Worm (Caenorhabditis elegans) whole organism, young adult: ENCODE data around the gene Y51A2A.12.
"Not testable (repeated sequence)": the region's sequence is repeated elsewhere in the genome, so short reads cannot be mapped to it uniquely, and the experiment has no call there.

Source experiments
- F23B12.7 ChIP-seq: sonication (generic microtip); optimal IDR thresholded peaks from 2 replicates; lab custom pipeline; 2017; ENCODE audit warnings: missing genetic modification characterization, mild to moderate bottlenecking, missing compliant biosample characterization, antibody characterized with exemption, moderate library complexity; ENCODE audit not compliant: insufficient read depth
- K11D2.4 ChIP-seq: fragments of 200-800 bp; sonication (Bioruptor generic); IDR thresholded peaks from 2 replicates; pipeline ENCODE4 v1.3.6; 2022; ENCODE audit warnings: missing genetic modification reagents, missing genetic modification characterization, missing compliant biosample characterization
- T07F8.4 ChIP-seq: sonication (generic microtip); optimal IDR thresholded peaks from 2 replicates; lab custom pipeline; 2016; ENCODE audit warnings: mild to moderate bottlenecking, missing genetic modification characterization, moderate library complexity, missing compliant biosample characterization
- Y53F4B.3 ChIP-seq: fragments of 200-800 bp; sonication (Bioruptor generic); IDR thresholded peaks from 2 replicates; pipeline ENCODE4 v1.3.6; 2022; ENCODE audit warnings: missing genetic modification reagents, missing genetic modification characterization, missing compliant biosample characterization
- Y67H2A.10 ChIP-seq: fragments of 200-800 bp; sonication (Bioruptor generic); conservative IDR thresholded peaks from 2 replicates; pipeline ENCODE4 v1.3.6; 2022; ENCODE audit warnings: missing genetic modification reagents, missing genetic modification characterization, missing compliant biosample characterization
- Y95B8A.8 ChIP-seq: fragments of 200-800 bp; sonication (Bioruptor generic); IDR thresholded peaks from 2 replicates; pipeline ENCODE4 v1.3.6; 2022; ENCODE audit warnings: missing genetic modification reagents, missing genetic modification characterization, missing compliant biosample characterization
- atf-7 ChIP-seq: sonication (generic microtip); optimal IDR thresholded peaks from 2 replicates; lab custom pipeline; 2017; ENCODE audit warnings: mild to moderate bottlenecking, missing genetic modification characterization, missing compliant biosample characterization
- cebp-1 ChIP-seq, 2 experiments: fragments of 200-800 bp in 1 of 2; sonication (Bioruptor generic) in 1 of 2; sonication (generic microtip) in 1 of 2; IDR thresholded peaks in 1 of 2; optimal IDR thresholded peaks in 1 of 2; 2 replicates each; pipeline versions ENCODE4 v1.3.6 to Lab custom; 2017 to 2022; ENCODE audit warnings: missing compliant biosample characterization in 2 of 2, missing genetic modification characterization in 2 of 2, mild to moderate bottlenecking in 1 of 2, missing genetic modification reagents in 1 of 2, moderate library complexity in 1 of 2
- ceh-58 ChIP-seq: fragments of 200-800 bp; sonication (Bioruptor generic); IDR thresholded peaks from 2 replicates; pipeline ENCODE4 v1.3.6; 2022; ENCODE audit warnings: missing genetic modification characterization, missing compliant biosample characterization
- ceh-79 ChIP-seq: sonication (generic microtip); optimal IDR thresholded peaks from 2 replicates; lab custom pipeline; 2017; ENCODE audit warnings: mild to moderate bottlenecking, missing genetic modification characterization, missing compliant biosample characterization
- dox-1 ChIP-seq: fragments of 200-800 bp; sonication (Bioruptor generic); IDR thresholded peaks from 2 replicates; pipeline ENCODE4 v1.3.6; 2022; ENCODE audit warnings: missing genetic modification reagents, missing genetic modification characterization, missing compliant biosample characterization
- dpl-1 ChIP-seq: fragments of 150-350 bp; optimal IDR thresholded peaks from 2 replicates; lab custom pipeline; 2014; ENCODE audit warnings: missing biosample characterization, missing genetic modification reagents, missing genetic modification characterization
- efl-1 ChIP-seq: fragments of 150-350 bp; optimal IDR thresholded peaks from 2 replicates; lab custom pipeline; 2014; ENCODE audit warnings: missing biosample characterization, missing genetic modification reagents, missing genetic modification characterization
- egl-44 ChIP-seq: fragments of 200-800 bp; sonication (Bioruptor generic); IDR thresholded peaks from 2 replicates; pipeline ENCODE4 v1.3.6; 2022; ENCODE audit warnings: missing genetic modification reagents, missing genetic modification characterization, missing compliant biosample characterization
- egrh-3 ChIP-seq: fragments of 200-800 bp; sonication (Bioruptor generic); IDR thresholded peaks from 2 replicates; pipeline ENCODE4 v1.3.6; 2022; ENCODE audit warnings: missing genetic modification reagents, missing genetic modification characterization, missing compliant biosample characterization
- ets-4 ChIP-seq: fragments of 200-800 bp; sonication (Bioruptor generic); optimal IDR thresholded peaks from 2 replicates; lab custom pipeline; 2018; ENCODE audit warnings: mild to moderate bottlenecking, missing genetic modification characterization, missing compliant biosample characterization
- him-1 ChIP-seq: sonication (generic microtip); optimal IDR thresholded peaks from 2 replicates; lab custom pipeline; 2016; ENCODE audit warnings: missing genotype, missing genetic modification reagents, missing genetic modification characterization, missing compliant biosample characterization
- hmg-1.2 ChIP-seq: fragments of 200-800 bp; sonication (Bioruptor generic); IDR thresholded peaks from 2 replicates; pipeline ENCODE4 v1.3.6; 2022; ENCODE audit warnings: missing genetic modification reagents, missing genetic modification characterization, missing compliant biosample characterization
- hmg-20 ChIP-seq: fragments of 200-800 bp; sonication (Bioruptor generic); IDR thresholded peaks from 2 replicates; pipeline ENCODE4 v1.3.6; 2022; ENCODE audit warnings: missing genetic modification reagents, missing genetic modification characterization, missing compliant biosample characterization
- hrde-1 ChIP-seq: sonication (generic microtip); optimal IDR thresholded peaks from 2 replicates; lab custom pipeline; 2016; ENCODE audit warnings: missing genetic modification characterization, mild to moderate bottlenecking, missing compliant biosample characterization, moderate library complexity, missing genotype, missing genetic modification reagents, borderline replicate concordance
- lsl-1 ChIP-seq: fragments of 200-800 bp; sonication (Bioruptor generic); optimal IDR thresholded peaks from 2 replicates; lab custom pipeline; 2018; ENCODE audit warnings: mild to moderate bottlenecking, missing genetic modification characterization, moderate library complexity, missing compliant biosample characterization
- mcd-1 ChIP-seq: fragments of 200-800 bp; sonication (Bioruptor generic); IDR thresholded peaks from 2 replicates; pipeline ENCODE4 v1.3.6; 2022; ENCODE audit warnings: missing genetic modification reagents, missing genetic modification characterization, missing compliant biosample characterization
- nhr-27 ChIP-seq: fragments of 200-800 bp; sonication (Bioruptor generic); optimal IDR thresholded peaks from 2 replicates; lab custom pipeline; 2018; ENCODE audit warnings: mild to moderate bottlenecking, missing genetic modification characterization, moderate library complexity, missing compliant biosample characterization
- nhr-80 ChIP-seq: sonication (generic microtip); optimal IDR thresholded peaks from 2 replicates; lab custom pipeline; 2016; ENCODE audit warnings: missing genetic modification characterization, missing compliant biosample characterization
- sea-2 ChIP-seq: fragments of 200-800 bp; sonication (Bioruptor generic); IDR thresholded peaks from 2 replicates; pipeline ENCODE4 v1.3.6; 2022; ENCODE audit warnings: missing genetic modification characterization, missing compliant biosample characterization
- snpc-3.4 ChIP-seq: sonication (generic microtip); optimal IDR thresholded peaks from 2 replicates; lab custom pipeline; 2017; ENCODE audit warnings: missing genetic modification characterization, mild to moderate bottlenecking, missing compliant biosample characterization, antibody characterized with exemption, moderate library complexity, missing genotype, missing genetic modification reagents
- snpc-4 ChIP-seq, 5 experiments: fragments of 150-350 bp in 1 of 5; sonication (generic microtip) in 4 of 5; optimal IDR thresholded peaks; 2 replicates each; lab custom pipeline; 2014 to 2018; ENCODE audit warnings: missing genetic modification characterization in 5 of 5, missing biosample characterization in 3 of 5, antibody characterized with exemption in 2 of 5, mild to moderate bottlenecking in 2 of 5, missing compliant biosample characterization in 2 of 5, missing genotype in 2 of 5, moderate library complexity in 2 of 5, missing genetic modification reagents in 1 of 5
- tbp1 ChIP-seq: fragments of 200-800 bp; sonication (Bioruptor generic); optimal IDR thresholded peaks from 2 replicates; lab custom pipeline; 2018; ENCODE audit warnings: mild to moderate bottlenecking, missing genetic modification characterization, missing compliant biosample characterization
- zim-3 ChIP-seq: sonication (generic microtip); optimal IDR thresholded peaks from 2 replicates; lab custom pipeline; 2017; ENCODE audit warnings: mild to moderate bottlenecking, missing genetic modification characterization, moderate library complexity, missing compliant biosample characterization
- ztf-6 ChIP-seq: fragments of 200-800 bp; sonication (Bioruptor generic); IDR thresholded peaks from 2 replicates; pipeline ENCODE4 v1.3.6; 2022; ENCODE audit warnings: missing genetic modification reagents, missing genetic modification characterization, missing compliant biosample characterization

The Y51A2A.12 gene

ce11 chrV:18302414-18302813, 10.0 kb downstream of the Y51A2A.12 start, which contains the start of gene Y51A2A.6:
Gene Y51A2A.6, plus strand, starts transcription at chrV:18302714.
- not testable (repeated sequence) for TF ChIP-seq ceh-79 (tag; lab: Kevin White, UChicago); him-1; egrh-3 (GFP tag; lab: Robert Waterston, UW)

- TF ChIP-seq ceh-58 (GFP tag; lab: Robert Waterston, UW) (no peak), F23B12.7 (tag; lab: Kevin White, UChicago) (no peak)
Measured at ce11 chrV:18318312-18318711, 25.9 kb downstream of the Y51A2A.12 start, which contains the start of gene fbxb-119. Gene fbxb-119, plus strand, starts transcription at chrV:18318612.

ce11 chrV:18323231-18323630, 30.8 kb downstream of the Y51A2A.12 start, which contains the start of gene B0462.5:
Gene B0462.5, minus strand, starts transcription at chrV:18323331.
- TF ChIP-seq cebp-1 (GFP tag; IDR thresholded peaks at IDR 0.05; lab: Robert Waterston, UW) (0 out of 2 replicates have a peak, but pooled peaks have one; percentile 24), cebp-1 (tag; optimal IDR thresholded peaks at IDR 0.05; lab: Kevin White, UChicago) (no peak), ets-4 (no peak)

ce11 chrV:18324525-18324924, 32.1 kb downstream of the Y51A2A.12 start:
- no peak for TF ChIP-seq ztf-6 (GFP tag; lab: Robert Waterston, UW)
- TF ChIP-seq egl-44 (GFP tag; lab: Robert Waterston, UW) = no peak
- TF ChIP-seq dox-1 = 0 out of 2 replicates have a peak, but pooled peaks have one; percentile 21
- no peak for TF ChIP-seq ceh-79 (tag; lab: Kevin White, UChicago)
- TF ChIP-seq hmg-1.2 (GFP tag; lab: Robert Waterston, UW) = no peak
- no peak for TF ChIP-seq Y95B8A.8 (GFP tag; lab: Robert Waterston, UW)
- peak; percentile 55 for TF ChIP-seq nhr-80 (tag; lab: Kevin White, UChicago)

ce11 chrV:18331086-18331485, 38.7 kb downstream of the Y51A2A.12 start, which contains the start of gene B0462.4:
Gene B0462.4, minus strand, starts transcription at chrV:18331186.
- TF ChIP-seq hrde-1 (tag; lab: Kevin White, UChicago) (no peak), T07F8.4 (no peak), zim-3 (tag; lab: Kevin White, UChicago) (no peak), Y53F4B.3 (no peak), Y67H2A.10 (GFP tag; lab: Robert Waterston, UW) (no peak), hmg-20 (no peak), lsl-1 (GFP tag; lab: Kevin White, UChicago) (no peak), dpl-1 (no peak), mcd-1 (GFP tag; lab: Robert Waterston, UW) (no peak), snpc-4 (GFP tag; optimal IDR thresholded peaks at IDR 0.05; lab: Kevin White, UChicago) (no peak), snpc-4 (tag; optimal IDR thresholded peaks at IDR 0.05; lab: Kevin White, UChicago) (no peak), atf-7 (no peak), efl-1 (GFP tag; lab: Kevin White, UChicago) (no peak), nhr-27 (no peak)

ce11 chrV:18337643-18338042, 45.2 kb downstream of the Y51A2A.12 start:
- TF ChIP-seq K11D2.4 (no peak), snpc-3.4 (tag; lab: Kevin White, UChicago) (no peak), tbp1 (GFP tag; lab: Kevin White, UChicago) (no peak), Y95B8A.8 (GFP tag; lab: Robert Waterston, UW) (no peak), hmg-1.2 (GFP tag; lab: Robert Waterston, UW) (no peak), sea-2 (GFP tag; lab: Robert Waterston, UW) (no peak)
